Fruit fly (Drosophila melanogaster) S2 (cell line): Measurements from ENCODE around the gene CG32686.

ENCODE experiments used
- CG8478 ChIP-seq: fragments of >200 bp; optimal IDR thresholded peaks from 2 replicates; lab custom pipeline; 2018
- CTCF ChIP-seq, 2 experiments: fragments of >200 bp; optimal IDR thresholded peaks; 2 replicates each; lab custom pipeline; 2018

The CG32686 gene

DNA sequence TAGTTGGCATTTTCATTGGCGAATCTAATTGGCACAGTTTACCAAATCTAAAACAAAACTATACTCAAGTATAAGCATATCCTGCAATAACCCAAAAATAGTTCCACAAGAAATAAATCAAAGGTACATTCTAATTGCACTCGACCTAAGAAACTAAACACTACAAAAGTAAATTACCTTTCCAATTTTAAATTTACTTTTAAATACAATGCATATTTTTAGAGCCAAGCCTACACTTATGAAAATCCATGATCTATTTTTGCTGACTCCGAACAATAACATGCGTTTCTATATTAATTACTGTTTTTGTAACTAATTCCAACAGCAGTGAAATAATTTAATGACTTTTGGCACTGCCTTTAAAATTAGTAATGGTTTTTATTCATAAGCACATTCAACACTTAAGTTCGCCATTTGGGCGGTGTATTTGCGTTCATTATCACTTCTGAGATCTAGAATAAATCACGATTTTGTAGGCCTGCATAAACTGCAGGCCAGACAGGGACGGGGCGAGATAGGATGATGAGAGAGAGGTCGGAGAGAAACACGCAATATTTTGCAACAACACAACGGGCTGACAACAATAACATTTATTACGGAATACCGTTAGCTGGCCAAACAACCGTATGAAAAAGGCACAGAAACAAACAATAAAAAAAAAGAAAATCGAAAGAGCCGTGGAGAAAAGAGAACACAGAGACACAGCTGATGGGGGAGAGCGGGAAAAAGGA, 50.1 kb downstream of the CG32686 start:
- TF ChIP-seq CTCF (optimal IDR thresholded peaks at IDR 0.05; lab: Kevin White, UChicago) (no peak), CG8478 (lab: Kevin White, UChicago) (no peak)

DNA sequence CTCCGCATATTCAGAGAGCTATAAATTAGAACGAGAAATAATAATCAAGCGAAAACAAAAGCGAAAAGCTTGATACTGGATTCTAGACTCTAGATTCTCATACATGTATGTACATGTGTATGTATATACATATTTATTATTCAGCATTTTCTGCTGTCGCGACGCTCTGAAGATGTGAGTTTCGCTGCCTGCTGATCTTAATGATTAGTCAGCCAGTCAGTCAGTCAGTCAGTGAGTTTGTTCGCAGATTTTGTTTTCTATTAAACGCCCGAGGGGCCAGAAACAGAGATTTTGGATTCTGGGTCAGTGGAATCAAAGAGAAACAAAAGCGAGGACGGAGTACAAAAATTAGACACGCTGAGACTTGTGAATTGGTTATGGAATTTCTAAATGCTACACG, 52.8 kb downstream of the CG32686 start:
- TF ChIP-seq CTCF (optimal IDR thresholded peaks at IDR 0.05; lab: Kevin White, UChicago) (no peak), CG8478 (lab: Kevin White, UChicago) (no peak)
